Worm (Caenorhabditis elegans) whole organism, L3 larva: Measurements from ENCODE around the gene C38C10.3.

ENCODE experiments used
- ZK546.5 ChIP-seq: sonication (generic microtip); optimal IDR thresholded peaks from 2 replicates; lab custom pipeline; 2017; ENCODE audit warnings: missing biosample characterization, missing genetic modification characterization
- ceh-16 ChIP-seq: sonication (generic microtip); optimal IDR thresholded peaks from 2 replicates; lab custom pipeline; 2017; ENCODE audit warnings: missing biosample characterization, missing genetic modification characterization
- lin-15B ChIP-seq: fragments of 150-350 bp; optimal IDR thresholded peaks from 2 replicates; lab custom pipeline; 2014; ENCODE audit warnings: missing biosample characterization, missing genetic modification characterization
- nhr-77 ChIP-seq: fragments of 150-350 bp; optimal IDR thresholded peaks from 2 replicates; lab custom pipeline; 2014; ENCODE audit warnings: missing biosample characterization, missing genetic modification characterization
- pha-4 ChIP-seq: fragments of 150-350 bp; optimal IDR thresholded peaks from 2 replicates; lab custom pipeline; 2014; ENCODE audit warnings: missing biosample characterization, missing genetic modification reagents, missing genetic modification characterization
- sea-2 ChIP-seq: fragments of 150-350 bp; sonication (generic microtip); optimal IDR thresholded peaks from 4 replicates; lab custom pipeline; 2014; ENCODE audit warnings: missing biosample characterization, missing genetic modification reagents, missing genetic modification characterization
- snpc-4 ChIP-seq: fragments of 150-350 bp; optimal IDR thresholded peaks from 2 replicates; lab custom pipeline; 2014; ENCODE audit warnings: missing biosample characterization, missing genetic modification characterization
- unc-39 ChIP-seq: sonication (generic microtip); optimal IDR thresholded peaks from 4 replicates; lab custom pipeline; 2017; ENCODE audit warnings: missing biosample characterization, missing genetic modification characterization
- unc-62 ChIP-seq: fragments of 150-350 bp; sonication (generic microtip); optimal IDR thresholded peaks from 4 replicates; lab custom pipeline; 2014; ENCODE audit warnings: missing biosample characterization, missing genetic modification reagents, missing genetic modification characterization
- ztf-4 ChIP-seq: fragments of 150-350 bp; optimal IDR thresholded peaks from 2 replicates; lab custom pipeline; 2014; ENCODE audit warnings: missing biosample characterization, missing genetic modification characterization

DNA sequence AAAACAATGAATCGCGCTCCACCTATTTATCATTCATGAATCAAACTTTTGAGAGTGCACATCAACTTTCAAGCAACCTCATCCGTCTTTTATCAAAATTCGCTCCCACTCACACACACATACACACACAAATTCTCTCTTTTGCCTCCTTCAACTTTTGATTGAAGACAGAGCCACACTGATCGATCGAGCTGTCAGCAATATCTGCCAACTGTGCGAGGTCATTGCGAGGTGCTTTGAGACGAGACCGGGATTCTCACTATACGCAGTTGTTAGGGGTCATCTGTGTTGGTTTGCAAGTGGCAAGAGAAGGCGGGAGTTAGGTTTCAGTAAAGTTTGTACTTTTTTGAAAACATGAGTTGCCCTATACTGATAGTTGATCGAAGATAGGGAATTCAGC lies 39.3 kb downstream of the C38C10.3 start:
- no peak for TF ChIP-seq snpc-4
- TF ChIP-seq ceh-16, result no peak
- TF ChIP-seq ztf-4, result no peak
- no peak for TF ChIP-seq lin-15B (tag; lab: Kevin White, UChicago)
- no peak for TF ChIP-seq unc-39 (tag; lab: Kevin White, UChicago)
- no peak for TF ChIP-seq sea-2
- no peak for TF ChIP-seq nhr-77 (tag; lab: Kevin White, UChicago)
- TF ChIP-seq pha-4, result no peak
- TF ChIP-seq ZK546.5 (tag; lab: Kevin White, UChicago), result no peak
- TF ChIP-seq unc-62, result no peak
